Worm (Caenorhabditis elegans): ENCODE results near the gene gst-28.

DNA sequence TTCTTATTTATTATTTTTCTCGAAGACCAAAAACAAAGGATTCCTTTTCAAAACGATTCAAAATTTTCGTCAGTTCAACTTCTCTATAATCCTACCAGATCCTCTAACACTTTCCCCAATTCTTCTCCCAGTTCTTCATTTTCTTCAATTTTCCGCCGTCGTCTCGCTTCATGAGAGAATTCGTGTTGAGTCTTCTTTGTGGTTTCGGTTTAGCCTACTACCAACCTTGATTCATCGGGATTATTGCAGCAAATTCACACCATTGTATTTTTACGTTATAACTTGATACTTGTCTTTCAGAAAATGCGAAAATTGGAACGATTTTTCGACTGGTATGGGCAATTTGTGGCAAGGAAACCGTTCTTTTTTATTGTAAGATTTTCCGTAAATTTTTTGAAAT is 9.5 kb downstream of the gst-28 start, which contains the start of gene ptr-20:
- TF ChIP-seq nhr-129 (tag; optimal IDR thresholded peaks at IDR 0.05) (no peak), nhr-12 (tag; optimal IDR thresholded peaks at IDR 0.05) (no peak), ama-1 (optimal IDR thresholded peaks at IDR 0.05) (no peak), ztf-11 (tag; optimal IDR thresholded peaks at IDR 0.05) (no peak), fos-1 (tag; optimal IDR thresholded peaks at IDR 0.05) (no peak), nhr-6 (tag; optimal IDR thresholded peaks at IDR 0.05) (no peak), zag-1 (tag; optimal IDR thresholded peaks at IDR 0.05) (no peak), alr-1 (tag; optimal IDR thresholded peaks at IDR 0.05) (no peak), gmeb-1 (tag; optimal IDR thresholded peaks at IDR 0.05) (no peak), lin-13 (GFP tag; optimal IDR thresholded peaks at IDR 0.05) (no peak)

All from whole organism, L2 larva.